Worm (Caenorhabditis elegans) whole organism, L3 larva: ENCODE measurements around the gene unc-78.

ENCODE experiments used
- daf-12 ChIP-seq: fragments of 150-350 bp; optimal IDR thresholded peaks from 2 replicates; lab custom pipeline; 2014; ENCODE audit warnings: missing biosample characterization, missing genetic modification reagents, missing genetic modification characterization
- nhr-237 ChIP-seq: fragments of 150-350 bp; optimal IDR thresholded peaks from 2 replicates; lab custom pipeline; 2014; ENCODE audit warnings: missing biosample characterization, missing genetic modification characterization
- skn-1 ChIP-seq: fragments of 150-350 bp; optimal IDR thresholded peaks from 2 replicates; lab custom pipeline; 2014; ENCODE audit warnings: missing biosample characterization, missing genetic modification characterization
- tbx-2 ChIP-seq: sonication (generic microtip); optimal IDR thresholded peaks from 2 replicates; lab custom pipeline; 2016; ENCODE audit warnings: mild to moderate bottlenecking, missing genetic modification characterization, missing compliant biosample characterization

DNA sequence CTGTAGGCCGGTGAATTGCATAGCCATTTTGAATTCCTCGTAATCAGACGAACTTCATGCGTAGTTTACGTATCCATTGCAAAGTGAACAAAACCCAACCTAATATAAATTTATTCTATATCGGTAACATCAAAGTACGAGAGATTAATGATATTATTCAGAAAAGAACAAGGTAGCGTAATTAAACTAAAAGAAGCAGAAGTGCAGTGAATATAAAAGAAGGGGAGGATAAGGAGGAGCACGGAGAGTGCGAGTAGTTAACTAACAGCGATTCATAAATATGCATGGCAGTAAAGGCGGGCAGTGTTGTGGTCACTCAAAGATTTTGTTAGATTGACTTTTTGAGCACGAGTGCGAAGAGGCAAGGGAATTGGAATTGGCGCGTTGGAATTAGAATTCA lies 36.8 kb downstream of the unc-78 start, which contains the start of gene clc-3:
- TF ChIP-seq tbx-2 = no peak
- TF ChIP-seq nhr-237 (tag; lab: Kevin White, UChicago) = no peak
- TF ChIP-seq daf-12 = no peak
- TF ChIP-seq skn-1 (tag; lab: Kevin White, UChicago) = no peak
